Worm (Caenorhabditis elegans) whole organism, L1 larva: ENCODE measurements around the gene faah-4.

Source experiments
- C04F5.9 ChIP-seq: sonication (generic microtip); optimal IDR thresholded peaks from 2 replicates; lab custom pipeline; 2016; ENCODE audit warnings: missing genetic modification characterization, missing compliant biosample characterization
- C34B4.2 ChIP-seq: sonication (generic microtip); optimal IDR thresholded peaks from 2 replicates; lab custom pipeline; 2017; ENCODE audit warnings: mild to moderate bottlenecking, missing genetic modification characterization, missing compliant biosample characterization
- aha-1 ChIP-seq: fragments of 150-350 bp; optimal IDR thresholded peaks from 2 replicates; lab custom pipeline; 2014; ENCODE audit warnings: missing biosample characterization, missing genetic modification characterization
- aly-2 ChIP-seq: fragments of 150-350 bp; optimal IDR thresholded peaks from 2 replicates; lab custom pipeline; 2014; ENCODE audit warnings: missing biosample characterization, missing genetic modification characterization
- ces-1 ChIP-seq: fragments of 150-350 bp; optimal IDR thresholded peaks from 2 replicates; lab custom pipeline; 2014; ENCODE audit warnings: missing biosample characterization, missing genetic modification reagents, missing genetic modification characterization
- dsc-1 ChIP-seq: sonication (generic microtip); optimal IDR thresholded peaks from 2 replicates; lab custom pipeline; 2016; ENCODE audit warnings: mild to moderate bottlenecking, missing genetic modification characterization, missing compliant biosample characterization
- efl-1 ChIP-seq, 4 experiments: fragments of 150-350 bp; optimal IDR thresholded peaks in 3 of 4; peaks in 1 of 4; 1 replicate in 1 of 4; 2 replicates in 3 of 4; lab custom pipeline; 2014; ENCODE audit warnings: missing biosample characterization in 2 of 4, missing genetic modification characterization in 2 of 4, missing genetic modification reagents in 2 of 4
- egl-27 ChIP-seq, 2 experiments: fragments of 150-350 bp in 1 of 2; sonication (generic microtip); optimal IDR thresholded peaks; 3 replicates each; lab custom pipeline; 2017 to 2018; ENCODE audit warnings: missing biosample characterization in 2 of 2, missing genetic modification characterization in 2 of 2, missing genetic modification reagents in 2 of 2
- elt-3 ChIP-seq, 6 experiments: fragments of 150-350 bp in 1 of 6; sonication (generic microtip); optimal IDR thresholded peaks; 2 replicates each; lab custom pipeline; 2017 to 2018; ENCODE audit warnings: missing biosample characterization in 6 of 6, missing genetic modification characterization in 6 of 6, inconsistent platforms in 1 of 6
- hlh-17 ChIP-seq: fragments of 200-800 bp; sonication (Bioruptor generic); optimal IDR thresholded peaks from 2 replicates; lab custom pipeline; 2018; ENCODE audit warnings: missing genetic modification characterization, mild to moderate bottlenecking, missing compliant biosample characterization, moderate library complexity, borderline replicate concordance
- hlh-4 ChIP-seq: sonication (generic microtip); optimal IDR thresholded peaks from 2 replicates; lab custom pipeline; 2016; ENCODE audit warnings: mild to moderate bottlenecking, missing genetic modification characterization, missing compliant biosample characterization
- irx-1 ChIP-seq: sonication (generic microtip); optimal IDR thresholded peaks from 2 replicates; lab custom pipeline; 2016; ENCODE audit warnings: missing genetic modification characterization, missing compliant biosample characterization
- lin-14 ChIP-seq: fragments of 200-800 bp; sonication (Bioruptor generic); optimal IDR thresholded peaks from 2 replicates; lab custom pipeline; 2018; ENCODE audit warnings: mild to moderate bottlenecking, missing genetic modification characterization, moderate library complexity, missing compliant biosample characterization
- lsy-2 ChIP-seq, 2 experiments: fragments of 150-350 bp; optimal IDR thresholded peaks; 2 replicates each; lab custom pipeline; 2014; ENCODE audit warnings: missing biosample characterization in 2 of 2, missing genetic modification characterization in 2 of 2
- mab-9 ChIP-seq: fragments of 200-800 bp; sonication (Bioruptor generic); IDR thresholded peaks from 2 replicates; pipeline ENCODE4 v1.3.6; 2022; ENCODE audit warnings: missing genetic modification reagents, missing genetic modification characterization, missing compliant biosample characterization
- mep-1 ChIP-seq: fragments of 150-350 bp; optimal IDR thresholded peaks from 2 replicates; lab custom pipeline; 2014; ENCODE audit warnings: missing biosample characterization, missing genetic modification characterization
- nhr-20 ChIP-seq: sonication (generic microtip); optimal IDR thresholded peaks from 2 replicates; lab custom pipeline; 2016; ENCODE audit warnings: mild to moderate bottlenecking, missing genetic modification characterization, missing compliant biosample characterization
- nhr-237 ChIP-seq: fragments of 150-350 bp; optimal IDR thresholded peaks from 2 replicates; lab custom pipeline; 2014; ENCODE audit warnings: missing biosample characterization, missing genetic modification characterization
- nhr-28 ChIP-seq: fragments of 150-350 bp; optimal IDR thresholded peaks from 2 replicates; lab custom pipeline; 2014; ENCODE audit warnings: missing biosample characterization, missing genetic modification characterization
- nhr-47 ChIP-seq: sonication (generic microtip); optimal IDR thresholded peaks from 2 replicates; lab custom pipeline; 2016; ENCODE audit warnings: mild to moderate bottlenecking, missing genetic modification characterization, moderate library complexity, missing compliant biosample characterization
- nhr-76 ChIP-seq: sonication (generic microtip); optimal IDR thresholded peaks from 2 replicates; lab custom pipeline; 2017; ENCODE audit warnings: missing biosample characterization, missing genetic modification characterization
- nhr-84 ChIP-seq: sonication (generic microtip); optimal IDR thresholded peaks from 2 replicates; lab custom pipeline; 2017; ENCODE audit warnings: missing biosample characterization, missing genetic modification characterization
- nhr-90 ChIP-seq: sonication (generic microtip); optimal IDR thresholded peaks from 2 replicates; lab custom pipeline; 2016; ENCODE audit warnings: mild to moderate bottlenecking, missing genetic modification characterization, missing compliant biosample characterization; ENCODE audit not compliant: poor library complexity
- pag-3 ChIP-seq: sonication (generic microtip); optimal IDR thresholded peaks from 2 replicates; lab custom pipeline; 2017; ENCODE audit warnings: missing genetic modification characterization, mild to moderate bottlenecking, missing compliant biosample characterization, antibody characterized with exemption, borderline replicate concordance; ENCODE audit not compliant: insufficient read depth
- pax-3 ChIP-seq: fragments of 200-800 bp; sonication (Bioruptor generic); optimal IDR thresholded peaks from 2 replicates; lab custom pipeline; 2018; ENCODE audit warnings: mild to moderate bottlenecking, missing genetic modification characterization, moderate library complexity, missing compliant biosample characterization
- rnt-1 ChIP-seq: sonication (generic microtip); optimal IDR thresholded peaks from 2 replicates; lab custom pipeline; 2016; ENCODE audit warnings: mild to moderate bottlenecking, missing genetic modification characterization, moderate library complexity, missing compliant biosample characterization
- snu-23 ChIP-seq: sonication (generic microtip); optimal IDR thresholded peaks from 2 replicates; lab custom pipeline; 2016; ENCODE audit warnings: missing genetic modification characterization, missing compliant biosample characterization
- sox-4 ChIP-seq: sonication (generic microtip); optimal IDR thresholded peaks from 2 replicates; lab custom pipeline; 2016; ENCODE audit warnings: missing genetic modification characterization, missing compliant biosample characterization
- sup-37 ChIP-seq: fragments of 200-800 bp; sonication (Bioruptor generic); optimal IDR thresholded peaks from 2 replicates; lab custom pipeline; 2018; ENCODE audit warnings: mild to moderate bottlenecking, missing genetic modification characterization, missing compliant biosample characterization
- swsn-7 ChIP-seq: sonication (generic microtip); optimal IDR thresholded peaks from 2 replicates; lab custom pipeline; 2016; ENCODE audit warnings: missing genetic modification characterization, missing compliant biosample characterization
- tbx-2 ChIP-seq: sonication (generic microtip); optimal IDR thresholded peaks from 2 replicates; lab custom pipeline; 2016; ENCODE audit warnings: missing genetic modification characterization, missing compliant biosample characterization
- unc-86 ChIP-seq: sonication (generic microtip); optimal IDR thresholded peaks from 2 replicates; lab custom pipeline; 2016; ENCODE audit warnings: missing genetic modification characterization, missing compliant biosample characterization
- zag-1 ChIP-seq: fragments of 150-350 bp; optimal IDR thresholded peaks from 2 replicates; lab custom pipeline; 2014; ENCODE audit warnings: missing biosample characterization, missing genetic modification characterization
- zip-4 ChIP-seq: fragments of 200-800 bp; sonication (Bioruptor generic); optimal IDR thresholded peaks from 2 replicates; lab custom pipeline; 2018; ENCODE audit warnings: mild to moderate bottlenecking, missing genetic modification characterization, moderate library complexity, missing compliant biosample characterization
- ztf-11 ChIP-seq, 2 experiments: sonication (generic microtip); optimal IDR thresholded peaks; 2 replicates each; lab custom pipeline; 2016 to 2017; ENCODE audit warnings: missing genetic modification characterization in 2 of 2, missing biosample characterization in 1 of 2, missing compliant biosample characterization in 1 of 2
- ztf-4 ChIP-seq: fragments of 150-350 bp; optimal IDR thresholded peaks from 2 replicates; lab custom pipeline; 2014; ENCODE audit warnings: missing biosample characterization, missing genetic modification characterization

Gene faah-4

ce11 chrIII:11866127-11866526 lies 43.6 kb downstream of the faah-4 start:
- TF ChIP-seq rnt-1 (tag; lab: Kevin White, UChicago) (no peak), aly-2 (tag; lab: Kevin White, UChicago) (no peak), dsc-1 (tag; lab: Kevin White, UChicago) (no peak), aha-1 (tag; lab: Kevin White, UChicago) (no peak), ztf-11 (tag; optimal IDR thresholded peaks at IDR 0.05; lab: Kevin White, UChicago) (no peak), pax-3 (tag; lab: Kevin White, UChicago) (no peak), nhr-47 (tag; lab: Kevin White, UChicago) (no peak), nhr-20 (tag; lab: Kevin White, UChicago) (no peak), tbx-2 (tag; lab: Kevin White, UChicago) (no peak), nhr-237 (no peak), unc-86 (tag; lab: Kevin White, UChicago) (no peak), sox-4 (tag; lab: Kevin White, UChicago) (no peak), pag-3 (tag; lab: Kevin White, UChicago) (no peak), nhr-28 (tag; lab: Kevin White, UChicago) (no peak)

- TF ChIP-seq snu-23 (GFP tag; lab: Kevin White, UChicago), result no peak
- no peak for TF ChIP-seq sup-37 (GFP tag; lab: Kevin White, UChicago)
- no peak for TF ChIP-seq rnt-1 (tag; lab: Kevin White, UChicago)
- no peak for TF ChIP-seq efl-1 (optimal IDR thresholded peaks at IDR 0.05; lab: Kevin White, UChicago)
- TF ChIP-seq efl-1 (GFP tag; optimal IDR thresholded peaks at IDR 0.05 in 1 of 2; lab: Kevin White, UChicago), result no peak
- TF ChIP-seq, all 84 proteins: peak for 0
Measured at ce11 chrIII:11862149-11862548, 47.5 kb downstream of the faah-4 start, which contains the start of gene Y56A3A.2. Y56A3A.2 (minus strand) TSS chrIII:11862249.

ce11 chrIII:11861123-11861522 lies 48.6 kb downstream of the faah-4 start:
- TF ChIP-seq dsc-1 (tag; lab: Kevin White, UChicago) (no peak), C04F5.9 (tag; lab: Kevin White, UChicago) (no peak), efl-1 (optimal IDR thresholded peaks at IDR 0.05; lab: Kevin White, UChicago) (no peak), efl-1 (GFP tag; optimal IDR thresholded peaks at IDR 0.05 in 1 of 2; lab: Kevin White, UChicago) (peak in 1 of 2 experiments; percentile 68), hlh-17 (GFP tag; lab: Kevin White, UChicago) (no peak), irx-1 (no peak), nhr-237 (no peak)

ce11 chrIII:11856852-11857251 lies 52.8 kb downstream of the faah-4 start:
- TF ChIP-seq efl-1 (optimal IDR thresholded peaks at IDR 0.05; lab: Kevin White, UChicago), result no peak
- TF ChIP-seq efl-1 (GFP tag; optimal IDR thresholded peaks at IDR 0.05 in 1 of 2; lab: Kevin White, UChicago), result peak in 1 of 2 experiments; percentile 91
- no peak for TF ChIP-seq nhr-47 (tag; lab: Kevin White, UChicago)

ce11 chrIII:11853533-11853932 lies 56.1 kb downstream of the faah-4 start:
- TF ChIP-seq lin-14 (no peak), pag-3 (tag; lab: Kevin White, UChicago) (no peak)

- no peak for TF ChIP-seq lsy-2 (tag; optimal IDR thresholded peaks at IDR 0.05; lab: Kevin White, UChicago)
- TF ChIP-seq egl-27 (tag; optimal IDR thresholded peaks at IDR 0.05; lab: Kevin White, UChicago), result no peak
- TF ChIP-seq sox-4 (tag; lab: Kevin White, UChicago), result no peak
- no peak for TF ChIP-seq zag-1 (tag; lab: Kevin White, UChicago)
- no peak for TF ChIP-seq nhr-84 (tag; lab: Kevin White, UChicago)
- TF ChIP-seq zip-4 (GFP tag; lab: Kevin White, UChicago), result no peak
- TF ChIP-seq mep-1 (tag; lab: Kevin White, UChicago), result no peak
- TF ChIP-seq nhr-76, result no peak
- TF ChIP-seq elt-3 (tag; optimal IDR thresholded peaks at IDR 0.05; lab: Kevin White, UChicago), result no peak
- TF ChIP-seq mab-9 (GFP tag; lab: Robert Waterston, UW), result no peak
- TF ChIP-seq hlh-4, result no peak
- TF ChIP-seq pag-3 (tag; lab: Kevin White, UChicago), result no peak
- no peak for TF ChIP-seq nhr-20 (tag; lab: Kevin White, UChicago)
- no peak for TF ChIP-seq nhr-90 (tag; lab: Kevin White, UChicago)
- no peak for TF ChIP-seq ztf-4 (tag; lab: Kevin White, UChicago)
- TF ChIP-seq swsn-7, result no peak
- TF ChIP-seq ces-1 (GFP tag; lab: Kevin White, UChicago), result no peak
- TF ChIP-seq C34B4.2, result no peak
- no peak for TF ChIP-seq efl-1 (optimal IDR thresholded peaks at IDR 0.05; lab: Kevin White, UChicago)
- TF ChIP-seq efl-1 (GFP tag; optimal IDR thresholded peaks at IDR 0.05 in 1 of 2; lab: Kevin White, UChicago), result no peak
- TF ChIP-seq, all 84 proteins: peak for 0
Measured at ce11 chrIII:11849590-11849989, 60.1 kb downstream of the faah-4 start.
